Fruit fly (Drosophila melanogaster) whole organism, embryonic: ENCODE measurements around the gene shd.

Source experiments
- Atf6 ChIP-seq: fragments of 200-800 bp; sonication (Bioruptor generic); IDR thresholded peaks from 2 replicates; pipeline ENCODE4 v1.3.6; 2022; ENCODE audit warnings: missing biosample characterization, missing genetic modification characterization
- CG13123 ChIP-seq: fragments of 200-800 bp; sonication (Bioruptor generic); optimal IDR thresholded peaks from 2 replicates; lab custom pipeline; 2016; ENCODE audit warnings: missing biosample characterization, missing genetic modification characterization
- CG1832 ChIP-seq: fragments of 200-800 bp; sonication (Bioruptor generic); optimal IDR thresholded peaks from 2 replicates; lab custom pipeline; 2017; ENCODE audit warnings: missing biosample characterization, mild to moderate bottlenecking, missing genetic modification characterization, inconsistent platforms
- CG6254 ChIP-seq: fragments of 200-800 bp; sonication (Bioruptor generic); optimal IDR thresholded peaks from 3 replicates; lab custom pipeline; 2017; ENCODE audit warnings: mild to moderate bottlenecking, missing biosample characterization, missing genetic modification reagents, missing genetic modification characterization

DNA sequence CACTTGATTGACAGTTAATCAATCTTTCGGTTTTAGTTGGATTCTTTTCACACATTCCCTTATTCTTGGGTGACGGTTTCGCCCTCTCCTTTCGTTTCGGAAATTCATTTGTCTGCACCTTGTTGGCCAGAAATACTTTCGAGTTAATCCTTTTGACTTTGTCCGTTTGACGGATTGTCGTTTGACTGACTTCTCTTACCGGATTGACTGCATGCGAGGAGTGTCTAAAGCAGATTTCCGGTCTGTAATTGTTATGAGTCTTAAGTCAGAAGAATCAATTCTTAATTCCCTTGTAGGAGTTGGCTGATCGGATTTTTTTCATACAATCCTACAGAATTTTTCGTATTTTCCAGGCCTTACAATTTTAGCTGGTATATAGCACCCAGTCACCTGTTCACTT is 31.5 kb upstream of the shd start:
- TF ChIP-seq CG13123 (GFP tag; lab: Kevin White, UChicago) (no peak), CG6254 (GFP tag; lab: Kevin White, UChicago) (no peak), CG1832 (no peak), Atf6 (GFP tag; lab: Robert Waterston, UW) (no peak)
